Fruit fly (Drosophila melanogaster): ENCODE data around the gene CG12541.

Gene CG12541

dm6 chrX:6996965-6997652 is 68.7 kb downstream of the CG12541 start:
- TF ChIP-seq CG9948 (tag; optimal IDR thresholded peaks at IDR 0.05), result no peak
- TF ChIP-seq Snoo (tag; optimal IDR thresholded peaks at IDR 0.05), result no peak
- no peak for TF ChIP-seq CG14655 (GFP tag; optimal IDR thresholded peaks at IDR 0.05)
- TF ChIP-seq CG12605 (GFP tag; IDR thresholded peaks at IDR 0.05), result no peak
- no peak for TF ChIP-seq rn (GFP tag; IDR thresholded peaks at IDR 0.05)
- TF ChIP-seq CG8301 (tag; optimal IDR thresholded peaks at IDR 0.05), result no peak
- no peak for TF ChIP-seq CG8159 (tag; optimal IDR thresholded peaks at IDR 0.05)
- TF ChIP-seq EcR (GFP tag; optimal IDR thresholded peaks at IDR 0.05), result no peak
- TF ChIP-seq CG10348 (GFP tag; IDR thresholded peaks at IDR 0.05), result no peak
- no peak for TF ChIP-seq CG15710 (tag; optimal IDR thresholded peaks at IDR 0.05)
- TF ChIP-seq CG17806 (tag; optimal IDR thresholded peaks at IDR 0.05), result no peak
- TF ChIP-seq CG4496 (GFP tag; IDR thresholded peaks at IDR 0.05), result no peak
- no peak for TF ChIP-seq fd96Ca (GFP tag; IDR thresholded peaks at IDR 0.05)
- TF ChIP-seq D1 (tag; optimal IDR thresholded peaks at IDR 0.05), result no peak

- TF ChIP-seq Pif1B (GFP tag; optimal IDR thresholded peaks at IDR 0.05) (no peak), CG8159 (tag; optimal IDR thresholded peaks at IDR 0.05) (no peak), CG10348 (GFP tag; IDR thresholded peaks at IDR 0.05) (no peak), CG17806 (tag; optimal IDR thresholded peaks at IDR 0.05) (no peak), Snoo (tag; optimal IDR thresholded peaks at IDR 0.05) (no peak), Pif1A (GFP tag; optimal IDR thresholded peaks at IDR 0.05) (no peak), CG15710 (tag; optimal IDR thresholded peaks at IDR 0.05) (no peak), EcR (GFP tag; optimal IDR thresholded peaks at IDR 0.05) (no peak), Ets98B (GFP tag; IDR thresholded peaks at IDR 0.05) (no peak), CG12605 (GFP tag; IDR thresholded peaks at IDR 0.05) (no peak)
Measured at dm6 chrX:6996130-6996529, 69.7 kb downstream of the CG12541 start.

- no peak for TF ChIP-seq CG8159 (tag; optimal IDR thresholded peaks at IDR 0.05)
- no peak for TF ChIP-seq CG10348 (GFP tag; IDR thresholded peaks at IDR 0.05)
- TF ChIP-seq CG4496 (GFP tag; IDR thresholded peaks at IDR 0.05), result no peak
- no peak for TF ChIP-seq Pif1B (GFP tag; optimal IDR thresholded peaks at IDR 0.05)
- no peak for TF ChIP-seq rn (GFP tag; IDR thresholded peaks at IDR 0.05)
- no peak for TF ChIP-seq CG14655 (GFP tag; optimal IDR thresholded peaks at IDR 0.05)
- no peak for TF ChIP-seq EcR (GFP tag; optimal IDR thresholded peaks at IDR 0.05)
- TF ChIP-seq fd96Ca (GFP tag; IDR thresholded peaks at IDR 0.05), result no peak
- TF ChIP-seq CG34367 (tag; optimal IDR thresholded peaks at IDR 0.05), result no peak
- TF ChIP-seq Ets98B (GFP tag; IDR thresholded peaks at IDR 0.05), result no peak
- no peak for TF ChIP-seq CG17806 (tag; optimal IDR thresholded peaks at IDR 0.05)
- no peak for TF ChIP-seq CG12605 (GFP tag; IDR thresholded peaks at IDR 0.05)
Measured at dm6 chrX:6995258-6995657, 70.6 kb downstream of the CG12541 start.

dm6 chrX:6994473-6995179 is 71.2 kb downstream of the CG12541 start:
- TF ChIP-seq CG12605 (GFP tag; IDR thresholded peaks at IDR 0.05) (no peak), CG13204 (GFP tag; optimal IDR thresholded peaks at IDR 0.05) (peak; percentile 53), CG32121 (GFP tag; IDR thresholded peaks at IDR 0.05) (no peak), fd96Ca (GFP tag; IDR thresholded peaks at IDR 0.05) (no peak), CG17806 (tag; optimal IDR thresholded peaks at IDR 0.05) (no peak), Snoo (tag; optimal IDR thresholded peaks at IDR 0.05) (no peak), rn (GFP tag; IDR thresholded peaks at IDR 0.05) (no peak), CG8159 (tag; optimal IDR thresholded peaks at IDR 0.05) (no peak), Ets98B (GFP tag; IDR thresholded peaks at IDR 0.05) (0 out of 2 replicates have a peak, but pooled peaks have one; percentile 13), CG9948 (tag; optimal IDR thresholded peaks at IDR 0.05) (no peak), EcR (GFP tag; optimal IDR thresholded peaks at IDR 0.05) (peak; percentile 14), D1 (tag; optimal IDR thresholded peaks at IDR 0.05) (no peak), CG34367 (tag; optimal IDR thresholded peaks at IDR 0.05) (peak; percentile 30), gl (tag; optimal IDR thresholded peaks at IDR 0.05) (peak; percentile 33), Pif1B (GFP tag; optimal IDR thresholded peaks at IDR 0.05) (no peak), CG10348 (GFP tag; IDR thresholded peaks at IDR 0.05) (no peak), CG14655 (GFP tag; optimal IDR thresholded peaks at IDR 0.05) (peak; percentile 6), CG4496 (GFP tag; IDR thresholded peaks at IDR 0.05) (peak; percentile 40; the same call in 1 of the 3 replicates), CG15710 (tag; optimal IDR thresholded peaks at IDR 0.05) (no peak), Pif1A (GFP tag; optimal IDR thresholded peaks at IDR 0.05) (peak; percentile 2), CG8301 (tag; optimal IDR thresholded peaks at IDR 0.05) (no peak)

dm6 chrX:6993753-6994152 is 72.1 kb downstream of the CG12541 start:
- TF ChIP-seq gl (tag; optimal IDR thresholded peaks at IDR 0.05), result no peak
- TF ChIP-seq CG15710 (tag; optimal IDR thresholded peaks at IDR 0.05), result no peak
- TF ChIP-seq CG34367 (tag; optimal IDR thresholded peaks at IDR 0.05), result no peak
- no peak for TF ChIP-seq CG10348 (GFP tag; IDR thresholded peaks at IDR 0.05)
- TF ChIP-seq EcR (GFP tag; optimal IDR thresholded peaks at IDR 0.05), result no peak
- TF ChIP-seq CG32121 (GFP tag; IDR thresholded peaks at IDR 0.05), result no peak
- TF ChIP-seq CG8159 (tag; optimal IDR thresholded peaks at IDR 0.05), result peak; percentile 34
- peak; percentile 55 for TF ChIP-seq Snoo (tag; optimal IDR thresholded peaks at IDR 0.05)
- peak; percentile 1 for TF ChIP-seq CG9948 (tag; optimal IDR thresholded peaks at IDR 0.05)
- TF ChIP-seq Ets98B (GFP tag; IDR thresholded peaks at IDR 0.05), result 0 out of 2 replicates have a peak, but pooled peaks have one; percentile 8
- no peak for TF ChIP-seq Pif1B (GFP tag; optimal IDR thresholded peaks at IDR 0.05)
- TF ChIP-seq rn (GFP tag; IDR thresholded peaks at IDR 0.05), result no peak
- peak; percentile 30 for TF ChIP-seq Pif1A (GFP tag; optimal IDR thresholded peaks at IDR 0.05)
- TF ChIP-seq CG14655 (GFP tag; optimal IDR thresholded peaks at IDR 0.05), result peak; percentile 21
- no peak for TF ChIP-seq CG13204 (GFP tag; optimal IDR thresholded peaks at IDR 0.05)
- TF ChIP-seq CG8301 (tag; optimal IDR thresholded peaks at IDR 0.05), result no peak
- TF ChIP-seq CG4496 (GFP tag; IDR thresholded peaks at IDR 0.05), result peak; percentile 59; the same call in 2 of the 3 replicates
- TF ChIP-seq D1 (tag; optimal IDR thresholded peaks at IDR 0.05), result no peak
- TF ChIP-seq CG12605 (GFP tag; IDR thresholded peaks at IDR 0.05), result no peak
- peak; percentile 36; the same call in 1 of the 3 replicates for TF ChIP-seq fd96Ca (GFP tag; IDR thresholded peaks at IDR 0.05)
- TF ChIP-seq CG17806 (tag; optimal IDR thresholded peaks at IDR 0.05), result no peak
